Worm (Caenorhabditis elegans) whole organism, midembryonic: ENCODE results near the gene str-52.

ENCODE experiments used
- T22C8.4 ChIP-seq: fragments of 200-800 bp; sonication (Bioruptor generic); IDR thresholded peaks from 2 replicates; pipeline ENCODE4 v1.3.6; 2022; ENCODE audit warnings: missing genetic modification characterization, missing compliant biosample characterization
- cog-1 ChIP-seq: sonication (generic microtip); optimal IDR thresholded peaks from 2 replicates; lab custom pipeline; 2016; ENCODE audit warnings: missing genetic modification characterization, missing compliant biosample characterization
- flt-1 ChIP-seq: fragments of 200-800 bp; sonication (Bioruptor generic); IDR thresholded peaks from 2 replicates; pipeline ENCODE4 v1.3.6; 2022; ENCODE audit warnings: missing genetic modification characterization, missing compliant biosample characterization
- ref-1 ChIP-seq: fragments of 200-800 bp; sonication (Bioruptor generic); conservative IDR thresholded peaks from 2 replicates; pipeline ENCODE4 v1.3.6; 2022; ENCODE audit warnings: missing genetic modification reagents, missing genetic modification characterization, missing compliant biosample characterization
- tab-1 ChIP-seq: fragments of 200-800 bp; sonication (Bioruptor generic); IDR thresholded peaks from 2 replicates; pipeline ENCODE4 v1.3.6; 2022; ENCODE audit warnings: missing genetic modification characterization, missing compliant biosample characterization
- ztf-23 ChIP-seq: fragments of 200-800 bp; sonication (Bioruptor generic); IDR thresholded peaks from 2 replicates; pipeline ENCODE4 v1.3.6; 2022; ENCODE audit warnings: missing genetic modification reagents, missing genetic modification characterization, missing compliant biosample characterization
- ztf-29 ChIP-seq: fragments of 200-800 bp; sonication (Bioruptor generic); IDR thresholded peaks from 2 replicates; pipeline ENCODE4 v1.3.6; 2022; ENCODE audit warnings: missing genetic modification reagents, missing genetic modification characterization, missing compliant biosample characterization

DNA sequence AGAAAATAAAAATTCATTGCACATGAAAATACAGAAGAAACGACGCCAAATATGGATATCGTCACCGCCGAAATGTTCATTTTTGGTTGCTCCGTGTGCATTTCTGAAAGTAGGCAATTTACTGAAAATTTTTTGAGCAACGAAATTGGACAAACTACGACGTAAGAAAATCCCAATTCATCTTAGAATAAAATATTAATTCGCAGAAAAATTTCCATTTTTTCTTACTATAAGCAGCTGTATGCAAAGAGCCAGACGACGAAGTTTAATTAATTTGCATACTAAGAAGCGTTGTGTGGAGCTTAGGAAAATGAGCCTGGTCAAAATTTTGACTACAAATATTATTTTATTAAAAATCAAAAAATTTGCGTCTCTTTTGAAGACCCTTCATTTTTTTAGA lies 20.7 kb upstream of the str-52 start, which contains the start of gene srbc-19:
- TF ChIP-seq ztf-29 (GFP tag; lab: Robert Waterston, UW) (no peak), T22C8.4 (GFP tag; lab: Robert Waterston, UW) (no peak), ref-1 (GFP tag; lab: Robert Waterston, UW) (no peak), tab-1 (GFP tag; lab: Robert Waterston, UW) (no peak), ztf-23 (GFP tag; lab: Robert Waterston, UW) (no peak), cog-1 (tag; lab: Kevin White, UChicago) (no peak), flt-1 (GFP tag; lab: Robert Waterston, UW) (no peak)
